Fruit fly (Drosophila melanogaster): ENCODE results near the gene lsn.

The lsn gene

dm6 chr3R:21839636-21840035 is 25.3 kb upstream of the lsn start (continued):
- peak; percentile 37; the same call in 1 of the 2 replicates for TF ChIP-seq Drgx (GFP tag; IDR thresholded peaks at IDR 0.05)
- TF ChIP-seq CG14710 (tag; optimal IDR thresholded peaks at IDR 0.05), result peak; percentile 37
- peak; percentile 47 for TF ChIP-seq CG10267 (tag; optimal IDR thresholded peaks at IDR 0.05)
- TF ChIP-seq CG17385 (GFP tag; optimal IDR thresholded peaks at IDR 0.05), result peak; percentile 18
- TF ChIP-seq Xrp1 (GFP tag; IDR thresholded peaks at IDR 0.05), result peak; percentile 12; the same call in 1 of the 2 replicates
- peak; percentile 47 for TF ChIP-seq Asciz (GFP tag; optimal IDR thresholded peaks at IDR 0.05)
- peak; percentile 6 for TF ChIP-seq CG9437 (GFP tag; optimal IDR thresholded peaks at IDR 0.05)
- no peak for TF ChIP-seq gcm2 (GFP tag; optimal IDR thresholded peaks at IDR 0.05)
- TF ChIP-seq maf-S (GFP tag; optimal IDR thresholded peaks at IDR 0.05), result no peak
- TF ChIP-seq unpg (GFP tag; optimal IDR thresholded peaks at IDR 0.05), result peak; percentile 36
- peak; percentile 9 for TF ChIP-seq CG17359 (tag; optimal IDR thresholded peaks at IDR 0.05)
- TF ChIP-seq CG7839 (tag; optimal IDR thresholded peaks at IDR 0.05), result peak; percentile 40
- peak; percentile 34 for TF ChIP-seq phol (tag; optimal IDR thresholded peaks at IDR 0.05)
- no peak for TF ChIP-seq CG3838 (GFP tag; optimal IDR thresholded peaks at IDR 0.05)
- TF ChIP-seq CG2678 (tag; optimal IDR thresholded peaks at IDR 0.05), result peak; percentile 73
- peak; percentile 43 for TF ChIP-seq grau (tag; optimal IDR thresholded peaks at IDR 0.05)
- no peak for TF ChIP-seq CG30403 (GFP tag; optimal IDR thresholded peaks at IDR 0.05)
- TF ChIP-seq al (GFP tag; IDR thresholded peaks at IDR 0.05), result no peak
- TF ChIP-seq gsb-n (tag; optimal IDR thresholded peaks at IDR 0.05), result peak; percentile 13
- peak; percentile 61 for TF ChIP-seq CG13424 (tag; optimal IDR thresholded peaks at IDR 0.05)
- peak; percentile 35; the same call in 1 of the 2 replicates for TF ChIP-seq CG6689 (GFP tag; IDR thresholded peaks at IDR 0.05)
- peak; percentile 75 for TF ChIP-seq CG11504 (tag; optimal IDR thresholded peaks at IDR 0.05)
- TF ChIP-seq CoRest (tag; optimal IDR thresholded peaks at IDR 0.05), result peak; percentile 50
- TF ChIP-seq gem (tag; optimal IDR thresholded peaks at IDR 0.05), result peak; percentile 64
- TF ChIP-seq Meics (GFP tag; optimal IDR thresholded peaks at IDR 0.05), result peak; percentile 33
- no peak for TF ChIP-seq emc (GFP tag; optimal IDR thresholded peaks at IDR 0.05)
- peak; percentile 34 for TF ChIP-seq CG1233 (GFP tag; optimal IDR thresholded peaks at IDR 0.05)
- peak; percentile 53 for TF ChIP-seq D19A (tag; optimal IDR thresholded peaks at IDR 0.05)
- TF ChIP-seq Deaf1 (tag; optimal IDR thresholded peaks at IDR 0.05), result peak; percentile 10
- no peak for TF ChIP-seq crp (GFP tag; optimal IDR thresholded peaks at IDR 0.05)
- TF ChIP-seq CG16813 (GFP tag; IDR thresholded peaks at IDR 0.05; ENCODE audit: partially characterized antibody), result no peak
- TF ChIP-seq CG6854 (GFP tag; optimal IDR thresholded peaks at IDR 0.05), result peak; percentile 33
- TF ChIP-seq HmgZ (tag; optimal IDR thresholded peaks at IDR 0.05), result no peak
- peak; percentile 15 for TF ChIP-seq odd (GFP tag; optimal IDR thresholded peaks at IDR 0.05)
- TF ChIP-seq CG17361 (GFP tag; IDR thresholded peaks at IDR 0.05), result peak; percentile 51; the same call in 1 of the 3 replicates
- no peak for TF ChIP-seq CG6254 (GFP tag; optimal IDR thresholded peaks at IDR 0.05)
- TF ChIP-seq kah (GFP tag; optimal IDR thresholded peaks at IDR 0.05), result peak; percentile 10
- no peak for TF ChIP-seq CG2116 (GFP tag; optimal IDR thresholded peaks at IDR 0.05)
- no peak for TF ChIP-seq CG9797 (GFP tag; optimal IDR thresholded peaks at IDR 0.05)
- peak in 1 of 2 experiments; percentile 73 for TF ChIP-seq Hr51 (GFP tag; optimal IDR thresholded peaks at IDR 0.05)
- TF ChIP-seq CG2712 (tag; optimal IDR thresholded peaks at IDR 0.05), result peak; percentile 52
- peak; percentile 20 for TF ChIP-seq nmo (GFP tag; optimal IDR thresholded peaks at IDR 0.05)
- no peak for TF ChIP-seq Spps (tag; optimal IDR thresholded peaks at IDR 0.05)
- TF ChIP-seq bsh (GFP tag; optimal IDR thresholded peaks at IDR 0.05), result peak in 1 of 2 experiments; percentile 26
- TF ChIP-seq lab (GFP tag; optimal IDR thresholded peaks at IDR 0.05), result peak; percentile 42
- TF ChIP-seq sima (GFP tag; optimal IDR thresholded peaks at IDR 0.05), result no peak
- TF ChIP-seq CG8924 (tag; optimal IDR thresholded peaks at IDR 0.05), result peak; percentile 66
- TF ChIP-seq CG18599 (GFP tag; optimal IDR thresholded peaks at IDR 0.05), result peak; percentile 23
- TF ChIP-seq CG33213 (GFP tag; optimal IDR thresholded peaks at IDR 0.05), result no peak
